Worm (Caenorhabditis elegans): ENCODE measurements around the gene usp-14.

DNA sequence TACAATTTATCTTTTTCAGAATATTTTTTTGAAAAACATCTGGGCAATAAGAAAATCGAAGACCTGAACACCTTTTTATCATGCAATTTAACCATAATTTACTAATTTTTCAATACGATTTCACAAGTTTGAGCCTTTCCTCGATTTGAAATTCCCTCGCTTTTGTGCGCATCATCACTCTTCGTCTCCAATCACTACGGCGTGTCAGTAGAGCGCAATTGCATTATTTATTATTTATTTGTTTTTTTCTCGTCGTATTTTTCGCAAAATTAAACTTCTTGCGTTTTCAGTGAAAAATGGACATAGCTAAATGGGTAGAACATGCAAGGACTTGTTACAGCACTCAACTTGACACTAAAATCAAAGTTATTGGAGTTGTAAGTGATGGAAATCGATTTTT is 47.3 kb downstream of the usp-14 start, which contains the start of gene smg-8:
- TF ChIP-seq nfya-1 (tag; optimal IDR thresholded peaks at IDR 0.05) (peak; percentile 80), hlh-13 (GFP tag; optimal IDR thresholded peaks at IDR 0.05) (no peak), pha-2 (tag; optimal IDR thresholded peaks at IDR 0.05) (no peak), ceh-6 (GFP tag; optimal IDR thresholded peaks at IDR 0.05) (no peak), elt-2 (tag; optimal IDR thresholded peaks at IDR 0.05) (no peak), nhr-232 (tag; optimal IDR thresholded peaks at IDR 0.05) (no peak), F13H6.1 (tag; optimal IDR thresholded peaks at IDR 0.05) (no peak), K09A11.1 (tag; optimal IDR thresholded peaks at IDR 0.05; ENCODE audit: insufficient read depth) (no peak), fax-1 (tag; optimal IDR thresholded peaks at IDR 0.05) (no peak)
